Fruit fly (Drosophila melanogaster): ENCODE data around the gene Dpck.
A peak's percentile ranks its signal among the peaks of the same experiment; 100 is the strongest.

The Dpck gene

DNA sequence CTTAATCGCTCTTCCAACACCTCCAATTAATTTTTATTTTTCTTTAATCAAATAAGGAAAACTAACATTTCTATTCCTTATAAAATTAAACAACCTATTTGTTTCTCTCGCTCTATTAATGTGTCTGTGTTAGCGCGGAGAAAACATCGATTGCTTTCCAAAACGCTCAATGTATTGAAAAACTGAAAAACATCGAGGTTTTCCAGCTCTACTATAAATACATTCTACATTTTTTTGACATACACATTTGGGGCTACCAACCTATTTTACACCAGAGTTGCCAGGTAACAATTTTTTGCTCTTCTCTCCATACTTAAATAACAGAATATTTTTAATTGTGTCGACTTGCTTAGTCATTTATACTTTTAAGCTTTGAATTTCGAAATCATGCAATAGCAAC, 9.9 kb downstream of the Dpck start (continued):
- peak; percentile 34 for TF ChIP-seq kay (GFP tag; optimal IDR thresholded peaks at IDR 0.05)
- TF ChIP-seq danr (GFP tag; IDR thresholded peaks at IDR 0.05) = no peak
- TF ChIP-seq CG7357 (GFP tag; IDR thresholded peaks at IDR 0.05) = no peak
- no peak for TF ChIP-seq H2.0 (GFP tag; IDR thresholded peaks at IDR 0.05)
- TF ChIP-seq CG10267 (tag; optimal IDR thresholded peaks at IDR 0.05) = peak; percentile 70
- TF ChIP-seq Mes4 (GFP tag; optimal IDR thresholded peaks at IDR 0.05) = no peak
- TF ChIP-seq CG12769 (tag; optimal IDR thresholded peaks at IDR 0.05) = no peak
- peak; percentile 97 for TF ChIP-seq trem (tag; optimal IDR thresholded peaks at IDR 0.05)
- peak; percentile 15 for TF ChIP-seq CG17912 (GFP tag; optimal IDR thresholded peaks at IDR 0.05)
- TF ChIP-seq CG17568 (GFP tag; optimal IDR thresholded peaks at IDR 0.05) = no peak
- peak; percentile 24 for TF ChIP-seq CG12744 (GFP tag; optimal IDR thresholded peaks at IDR 0.05)
- 0 out of 3 replicates have a peak, but pooled peaks have one; percentile 5 for TF ChIP-seq zfh1 (GFP tag; IDR thresholded peaks at IDR 0.05)
- TF ChIP-seq Ravus (GFP tag; IDR thresholded peaks at IDR 0.05) = no peak
- no peak for TF ChIP-seq Gug (GFP tag; IDR thresholded peaks at IDR 0.05)
- TF ChIP-seq Asciz (GFP tag; optimal IDR thresholded peaks at IDR 0.05) = no peak
- TF ChIP-seq CG15514 (GFP tag; optimal IDR thresholded peaks at IDR 0.05) = peak; percentile 52
- no peak for TF ChIP-seq cwo (GFP tag; optimal IDR thresholded peaks at IDR 0.05)
- peak; percentile 73 for TF ChIP-seq Ets97D (GFP tag; optimal IDR thresholded peaks at IDR 0.05)
- no peak for TF ChIP-seq ro (GFP tag; IDR thresholded peaks at IDR 0.05)
- TF ChIP-seq CG18011 (GFP tag; optimal IDR thresholded peaks at IDR 0.05) = no peak
- no peak for TF ChIP-seq CG31365 (tag; optimal IDR thresholded peaks at IDR 0.05)
- TF ChIP-seq CG7745 (tag; optimal IDR thresholded peaks at IDR 0.05) = no peak
- peak; percentile 36 for TF ChIP-seq sug (tag; optimal IDR thresholded peaks at IDR 0.05)
- no peak for TF ChIP-seq Atf-2 (GFP tag; optimal IDR thresholded peaks at IDR 0.05)
- no peak for TF ChIP-seq CG15269 (tag; optimal IDR thresholded peaks at IDR 0.05)
- no peak for TF ChIP-seq CG10565 (GFP tag; optimal IDR thresholded peaks at IDR 0.05)
- TF ChIP-seq pzg (GFP tag; optimal IDR thresholded peaks at IDR 0.05) = peak; percentile 50
- peak; percentile 46 for TF ChIP-seq B-H2 (GFP tag; optimal IDR thresholded peaks at IDR 0.05)
- no peak for TF ChIP-seq CG16815 (GFP tag; optimal IDR thresholded peaks at IDR 0.05)
- no peak for TF ChIP-seq Vsx1 (GFP tag; optimal IDR thresholded peaks at IDR 0.05)
- TF ChIP-seq abd-A (tag; optimal IDR thresholded peaks at IDR 0.05) = no peak
- TF ChIP-seq CG16863 (GFP tag; optimal IDR thresholded peaks at IDR 0.05) = no peak
- no peak for TF ChIP-seq CG14441 (GFP tag; IDR thresholded peaks at IDR 0.05)
- TF ChIP-seq Gsc (GFP tag; IDR thresholded peaks at IDR 0.05) = no peak
- TF ChIP-seq CG3847 (GFP tag; IDR thresholded peaks at IDR 0.05) = peak; percentile 43
- TF ChIP-seq CG10543 (GFP tag; optimal IDR thresholded peaks at IDR 0.05) = no peak
- TF ChIP-seq aop (GFP tag; IDR thresholded peaks at IDR 0.05) = no peak
- TF ChIP-seq jumu (GFP tag; optimal IDR thresholded peaks at IDR 0.05) = peak; percentile 10
- no peak for TF ChIP-seq CG9876 (GFP tag; optimal IDR thresholded peaks at IDR 0.05)
- TF ChIP-seq CG3995 (GFP tag; optimal IDR thresholded peaks at IDR 0.05) = peak; percentile 2
- no peak for TF ChIP-seq Fer3 (tag; optimal IDR thresholded peaks at IDR 0.05)
- no peak for TF ChIP-seq CG7928 (GFP tag; optimal IDR thresholded peaks at IDR 0.05)
- TF ChIP-seq Hsf (GFP tag; optimal IDR thresholded peaks at IDR 0.05) = peak; percentile 34
- TF ChIP-seq Poxn (GFP tag; IDR thresholded peaks at IDR 0.05) = no peak
- peak; percentile 26 for TF ChIP-seq Hmr (GFP tag; optimal IDR thresholded peaks at IDR 0.05)
- TF ChIP-seq pfk (GFP tag; optimal IDR thresholded peaks at IDR 0.05) = no peak
- no peak for TF ChIP-seq fd64A (GFP tag; optimal IDR thresholded peaks at IDR 0.05)
- TF ChIP-seq CG2678 (tag; optimal IDR thresholded peaks at IDR 0.05) = no peak
- TF ChIP-seq ab (GFP tag; optimal IDR thresholded peaks at IDR 0.05) = no peak
- no peak for TF ChIP-seq jigr1 (GFP tag; IDR thresholded peaks at IDR 0.05)
- TF ChIP-seq stwl (tag; optimal IDR thresholded peaks at IDR 0.05) = peak; percentile 99
- no peak for TF ChIP-seq gro (GFP tag; optimal IDR thresholded peaks at IDR 0.05)

Data from whole organism, embryonic.